Worm (Caenorhabditis elegans) whole organism, L2 larva: ENCODE results near the gene T01D3.3.
A peak's percentile ranks its signal among the peaks of the same experiment; 100 is the strongest.

Experiments used
- C34F6.9 ChIP-seq: fragments of 150-350 bp; optimal IDR thresholded peaks from 2 replicates; lab custom pipeline; 2014; ENCODE audit warnings: missing biosample characterization, missing genetic modification characterization
- Y55F3AM.14 ChIP-seq: fragments of 200-800 bp; sonication (Bioruptor generic); optimal IDR thresholded peaks from 2 replicates; lab custom pipeline; 2018; ENCODE audit warnings: mild to moderate bottlenecking, missing genetic modification characterization, missing compliant biosample characterization
- alr-1 ChIP-seq: fragments of 150-350 bp; optimal IDR thresholded peaks from 2 replicates; lab custom pipeline; 2014; ENCODE audit warnings: missing biosample characterization, missing genetic modification characterization
- aly-2 ChIP-seq: fragments of 150-350 bp; optimal IDR thresholded peaks from 2 replicates; lab custom pipeline; 2014; ENCODE audit warnings: missing biosample characterization, missing genetic modification characterization
- ama-1 ChIP-seq: fragments of 150-350 bp; optimal IDR thresholded peaks from 2 replicates; lab custom pipeline; 2018; ENCODE audit warnings: inconsistent platforms
- ceh-82 ChIP-seq: fragments of 150-350 bp; optimal IDR thresholded peaks from 2 replicates; lab custom pipeline; 2014; ENCODE audit warnings: missing biosample characterization, missing genetic modification characterization
- crh-2 ChIP-seq: sonication (generic microtip); optimal IDR thresholded peaks from 2 replicates; lab custom pipeline; 2017; ENCODE audit warnings: missing biosample characterization, missing genetic modification characterization
- dmd-4 ChIP-seq: sonication (generic microtip); optimal IDR thresholded peaks from 2 replicates; lab custom pipeline; 2017; ENCODE audit warnings: missing biosample characterization, missing genetic modification characterization
- fos-1 ChIP-seq: fragments of 150-350 bp; optimal IDR thresholded peaks from 2 replicates; lab custom pipeline; 2014; ENCODE audit warnings: missing biosample characterization, missing genetic modification characterization
- gmeb-1 ChIP-seq: fragments of 150-350 bp; optimal IDR thresholded peaks from 2 replicates; lab custom pipeline; 2014; ENCODE audit warnings: missing biosample characterization, missing genetic modification characterization
- lin-11 ChIP-seq: fragments of 150-350 bp; sonication (generic microtip); optimal IDR thresholded peaks from 2 replicates; lab custom pipeline; 2014; ENCODE audit warnings: missing biosample characterization, missing genetic modification characterization, inconsistent platforms, mixed read lengths
- lin-13 ChIP-seq: fragments of 150-350 bp; optimal IDR thresholded peaks from 2 replicates; lab custom pipeline; 2014; ENCODE audit warnings: missing biosample characterization, missing genetic modification reagents, missing genetic modification characterization
- lin-39 ChIP-seq: fragments of 150-350 bp; optimal IDR thresholded peaks from 2 replicates; lab custom pipeline; 2014; ENCODE audit warnings: missing biosample characterization, missing genetic modification reagents, missing genetic modification characterization
- mab-5 ChIP-seq: fragments of 150-350 bp; optimal IDR thresholded peaks from 2 replicates; lab custom pipeline; 2014; ENCODE audit warnings: missing biosample characterization, missing genetic modification characterization
- mbf-1 ChIP-seq: sonication (generic microtip); optimal IDR thresholded peaks from 2 replicates; lab custom pipeline; 2017; ENCODE audit warnings: missing biosample characterization, missing genetic modification characterization
- mdl-1 ChIP-seq, 2 experiments: fragments of 150-350 bp in 1 of 2; sonication (generic microtip) in 1 of 2; optimal IDR thresholded peaks; 2 replicates each; lab custom pipeline; 2017; ENCODE audit warnings: missing biosample characterization in 2 of 2, missing genetic modification characterization in 2 of 2
- nhr-10 ChIP-seq: sonication (generic microtip); optimal IDR thresholded peaks from 2 replicates; lab custom pipeline; 2017; ENCODE audit warnings: missing biosample characterization, missing genetic modification characterization
- nhr-11 ChIP-seq: fragments of 150-350 bp; optimal IDR thresholded peaks from 2 replicates; lab custom pipeline; 2014; ENCODE audit warnings: missing biosample characterization, missing genetic modification characterization
- nhr-12 ChIP-seq: fragments of 150-350 bp; optimal IDR thresholded peaks from 2 replicates; lab custom pipeline; 2014; ENCODE audit warnings: missing biosample characterization, missing genetic modification characterization
- nhr-129 ChIP-seq: fragments of 150-350 bp; optimal IDR thresholded peaks from 2 replicates; lab custom pipeline; 2014; ENCODE audit warnings: missing biosample characterization, missing genetic modification characterization
- nhr-21 ChIP-seq: fragments of 150-350 bp; optimal IDR thresholded peaks from 2 replicates; lab custom pipeline; 2014; ENCODE audit warnings: missing biosample characterization, missing genetic modification characterization
- nhr-23 ChIP-seq: fragments of 150-350 bp; optimal IDR thresholded peaks from 2 replicates; lab custom pipeline; 2014; ENCODE audit warnings: missing biosample characterization, missing genetic modification reagents, missing genetic modification characterization
- nhr-237 ChIP-seq: fragments of 150-350 bp; optimal IDR thresholded peaks from 2 replicates; lab custom pipeline; 2014; ENCODE audit warnings: missing biosample characterization, missing genetic modification characterization
- nhr-25 ChIP-seq: fragments of 150-350 bp; sonication (generic microtip); optimal IDR thresholded peaks from 3 replicates; lab custom pipeline; 2014; ENCODE audit warnings: missing biosample characterization, missing genetic modification characterization
- nhr-6 ChIP-seq: fragments of 150-350 bp; optimal IDR thresholded peaks from 2 replicates; lab custom pipeline; 2014; ENCODE audit warnings: missing biosample characterization, missing genetic modification characterization
- nhr-77 ChIP-seq: fragments of 150-350 bp; optimal IDR thresholded peaks from 2 replicates; lab custom pipeline; 2014; ENCODE audit warnings: missing biosample characterization, missing genetic modification characterization
- peb-1 ChIP-seq: fragments of 150-350 bp; optimal IDR thresholded peaks from 2 replicates; lab custom pipeline; 2014; ENCODE audit warnings: missing biosample characterization, missing genetic modification characterization
- sem-4 ChIP-seq: fragments of 150-350 bp; optimal IDR thresholded peaks from 2 replicates; lab custom pipeline; 2014; ENCODE audit warnings: missing biosample characterization, missing genetic modification reagents, missing genetic modification characterization
- skn-1 ChIP-seq: sonication (generic microtip); optimal IDR thresholded peaks from 2 replicates; lab custom pipeline; 2017; ENCODE audit warnings: missing biosample characterization, missing genetic modification characterization
- sma-9 ChIP-seq, 2 experiments: fragments of 150-350 bp in 1 of 2; sonication (generic microtip) in 1 of 2; optimal IDR thresholded peaks; 2 replicates each; lab custom pipeline; 2014 to 2016; ENCODE audit warnings: missing genetic modification characterization in 2 of 2, mild to moderate bottlenecking in 1 of 2, missing biosample characterization in 1 of 2, missing compliant biosample characterization in 1 of 2, missing genetic modification reagents in 1 of 2, moderate library complexity in 1 of 2
- snpc-4 ChIP-seq: fragments of 150-350 bp; optimal IDR thresholded peaks from 2 replicates; lab custom pipeline; 2014; ENCODE audit warnings: missing biosample characterization, missing genetic modification characterization
- unc-39 ChIP-seq: fragments of 150-350 bp; optimal IDR thresholded peaks from 2 replicates; lab custom pipeline; 2014; ENCODE audit warnings: missing biosample characterization, missing genetic modification characterization
- unc-55 ChIP-seq: fragments of 150-350 bp; sonication (generic microtip); optimal IDR thresholded peaks from 3 replicates; lab custom pipeline; 2014; ENCODE audit warnings: missing biosample characterization, missing genetic modification reagents, missing genetic modification characterization
- ztf-11 ChIP-seq: sonication (generic microtip); optimal IDR thresholded peaks from 2 replicates; lab custom pipeline; 2017; ENCODE audit warnings: missing biosample characterization, missing genetic modification characterization
- ztf-4 ChIP-seq: fragments of 150-350 bp; optimal IDR thresholded peaks from 2 replicates; lab custom pipeline; 2014; ENCODE audit warnings: missing biosample characterization, missing genetic modification characterization

The T01D3.3 gene

DNA sequence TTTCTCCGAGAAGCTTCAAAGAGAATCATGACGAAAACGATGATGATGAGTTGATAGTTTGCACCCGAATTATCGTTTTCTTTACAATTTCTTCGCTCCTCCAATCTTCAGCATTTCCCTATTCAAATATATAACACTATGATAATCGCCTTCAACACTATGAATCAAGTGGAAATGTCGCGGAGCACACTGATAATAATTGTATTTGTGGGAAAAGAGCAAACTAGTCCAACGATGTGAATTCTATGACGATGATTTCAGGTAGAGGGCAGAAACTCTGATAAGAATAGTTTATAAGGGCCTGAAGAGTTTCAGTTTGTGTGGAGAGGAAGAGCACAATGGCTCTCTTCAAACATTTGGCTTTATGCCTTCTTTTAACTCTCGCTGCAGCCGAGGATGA, 12.5 kb downstream of the T01D3.3 start, which contains the start of gene T01D3.6:
Gene T01D3.6, plus strand, starts transcription at position 294 of the 400 bp plus-strand sequence.
- no peak for TF ChIP-seq nhr-77 (tag; lab: Kevin White, UChicago)
- TF ChIP-seq lin-11 (tag; lab: Kevin White, UChicago) = no peak
- peak; percentile 56 for TF ChIP-seq sma-9 (GFP tag; optimal IDR thresholded peaks at IDR 0.05; lab: Kevin White, UChicago)
- no peak for TF ChIP-seq sma-9 (tag; optimal IDR thresholded peaks at IDR 0.05; lab: Kevin White, UChicago)
- TF ChIP-seq fos-1 (tag; lab: Kevin White, UChicago) = peak; percentile 88
- no peak for TF ChIP-seq nhr-129
- no peak for TF ChIP-seq nhr-237 (tag; lab: Kevin White, UChicago)
- no peak for TF ChIP-seq nhr-21 (tag; lab: Kevin White, UChicago)
- no peak for TF ChIP-seq aly-2
- TF ChIP-seq gmeb-1 = peak; percentile 34
- no peak for TF ChIP-seq lin-39 (tag; lab: Kevin White, UChicago)

DNA sequence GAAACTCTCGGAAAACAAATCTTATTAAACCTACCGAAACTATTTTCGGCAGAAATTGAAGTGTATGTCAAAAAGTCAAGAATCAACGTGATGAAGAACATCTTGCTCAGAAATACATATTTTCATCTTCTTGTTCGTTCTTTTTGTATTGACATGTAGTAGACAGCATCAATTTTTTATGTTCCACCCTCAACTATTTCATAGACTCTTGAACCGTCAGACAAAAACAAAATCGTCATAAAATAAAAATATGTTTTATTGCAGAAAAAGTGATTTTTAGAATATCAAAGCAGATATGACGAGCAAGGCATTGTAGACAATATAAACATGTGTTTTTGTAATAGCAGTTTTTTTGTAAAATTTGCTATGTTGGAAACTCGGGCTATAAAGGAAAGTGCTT, 20.7 kb downstream of the T01D3.3 start, which contains the start of gene F35E12.2:
Gene F35E12.2, minus strand, starts transcription at position 101 of the 400 bp plus-strand sequence.
- TF ChIP-seq dmd-4 (tag; lab: Kevin White, UChicago) = no peak
- TF ChIP-seq crh-2 (tag; lab: Kevin White, UChicago) = no peak
- no peak for TF ChIP-seq nhr-6 (tag; lab: Kevin White, UChicago)
- TF ChIP-seq unc-39 = no peak
- no peak for TF ChIP-seq ztf-11 (tag; lab: Kevin White, UChicago)
- TF ChIP-seq lin-11 (tag; lab: Kevin White, UChicago) = no peak
- TF ChIP-seq C34F6.9 = no peak
- TF ChIP-seq snpc-4 (tag; lab: Kevin White, UChicago) = no peak
- TF ChIP-seq alr-1 (tag; lab: Kevin White, UChicago) = no peak

DNA sequence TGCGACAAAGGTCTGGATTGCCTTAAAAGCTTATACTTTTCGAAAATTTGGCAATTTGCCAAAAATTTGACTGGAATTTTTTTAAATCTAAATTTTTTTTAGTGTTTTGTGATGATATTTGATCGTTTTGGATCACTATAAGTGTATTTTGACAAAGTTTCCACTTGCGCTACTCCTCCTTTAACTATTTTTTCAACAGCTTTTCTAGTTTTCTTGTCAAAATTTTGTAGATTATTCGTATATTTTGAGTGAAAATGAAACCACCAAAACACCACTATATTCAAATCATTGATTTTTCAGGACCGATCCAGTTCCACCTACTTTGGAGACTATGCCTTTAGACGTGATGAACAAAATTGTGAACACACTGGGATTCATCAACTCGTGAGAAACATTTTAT, 21.5 kb downstream of the T01D3.3 start, which contains the start of gene fbxa-181:
Gene fbxa-181, plus strand, starts transcription at position 301 of the 400 bp plus-strand sequence.
- TF ChIP-seq mbf-1 (tag; lab: Kevin White, UChicago) (no peak), sem-4 (no peak), unc-39 (no peak), alr-1 (tag; lab: Kevin White, UChicago) (no peak), dmd-4 (tag; lab: Kevin White, UChicago) (no peak), C34F6.9 (no peak), lin-11 (tag; lab: Kevin White, UChicago) (no peak), skn-1 (tag; lab: Kevin White, UChicago) (no peak)
- TF ChIP-seq, all 48 proteins: peak for 0

DNA sequence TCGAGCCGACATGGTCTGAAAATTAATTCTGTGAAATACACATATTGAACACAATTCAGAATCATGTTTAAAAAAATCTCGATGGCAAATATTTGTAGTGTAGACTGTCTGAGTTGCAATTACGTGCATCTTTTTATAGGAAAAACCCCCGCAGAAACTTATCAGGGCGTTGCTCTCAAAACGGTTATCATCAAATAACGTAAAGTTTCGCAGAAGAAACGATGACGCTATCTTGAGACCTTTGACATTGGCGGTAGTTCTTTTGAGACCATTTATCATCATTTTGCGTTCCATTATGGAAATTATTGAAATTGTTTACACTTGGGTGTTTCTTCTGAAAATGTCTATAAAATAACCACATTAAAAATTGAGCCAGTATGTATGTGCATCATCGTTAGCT, 26.7 kb downstream of the T01D3.3 start, which contains the start of gene dct-17:
Gene dct-17, minus strand, starts transcription at position 23 of the 400 bp plus-strand sequence.
- TF ChIP-seq skn-1 (tag; lab: Kevin White, UChicago) (peak; percentile 48), fos-1 (tag; lab: Kevin White, UChicago) (peak; percentile 91), C34F6.9 (no peak)

DNA sequence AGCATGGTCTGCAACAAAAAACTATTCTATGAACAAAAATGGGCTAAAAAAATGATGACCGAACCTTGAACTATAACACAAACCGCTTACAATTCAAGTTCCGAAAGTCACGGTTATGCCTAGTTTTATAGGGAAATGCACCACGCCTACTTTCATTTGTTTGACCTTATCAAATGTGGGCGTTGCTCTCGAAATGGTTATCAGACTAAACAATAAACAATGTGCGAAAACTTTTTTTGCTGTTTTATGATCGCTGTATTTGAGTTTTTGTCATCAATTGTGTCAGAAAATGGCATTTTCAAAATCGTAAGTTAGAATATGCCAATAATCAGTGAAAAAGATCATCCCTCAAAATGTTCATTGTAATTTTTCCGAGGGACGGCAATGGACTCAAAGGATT, 32.1 kb downstream of the T01D3.3 start, which contains the start of gene F35E12.6:
Gene F35E12.6, minus strand, starts transcription at position 101 of the 400 bp plus-strand sequence.
- TF ChIP-seq fos-1 (tag; lab: Kevin White, UChicago) = peak; percentile 19
- TF ChIP-seq nhr-237 (tag; lab: Kevin White, UChicago) = no peak
- TF ChIP-seq, all 48 proteins: peak for 1

DNA sequence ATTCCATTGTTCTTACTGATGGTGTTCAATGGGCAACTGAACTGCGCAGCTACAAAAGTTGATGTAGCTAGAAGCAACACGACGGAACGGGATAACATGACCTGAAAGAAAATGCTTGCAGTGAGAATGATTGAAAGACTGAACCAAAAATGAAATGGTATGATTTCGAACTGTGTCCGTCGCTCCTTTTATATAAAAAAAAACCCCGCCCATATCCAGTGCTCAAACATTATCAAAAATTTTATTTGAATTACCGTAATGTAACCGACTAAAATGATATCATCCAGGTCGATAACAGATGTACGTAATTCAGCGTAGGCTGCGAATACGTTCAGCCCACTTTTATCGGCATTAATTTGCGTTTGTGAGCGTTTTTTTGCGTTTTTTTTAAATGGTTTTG, 34.3 kb downstream of the T01D3.3 start, which contains the start of gene irg-5:
Gene irg-5, minus strand, starts transcription at position 101 of the 400 bp plus-strand sequence.
- TF ChIP-seq ama-1 (lab: Kevin White, UChicago) (no peak), nhr-10 (tag; lab: Kevin White, UChicago) (no peak), mab-5 (tag; lab: Kevin White, UChicago) (no peak), ztf-11 (tag; lab: Kevin White, UChicago) (no peak), nhr-12 (tag; lab: Kevin White, UChicago) (no peak), nhr-129 (no peak), sma-9 (GFP tag; optimal IDR thresholded peaks at IDR 0.05; lab: Kevin White, UChicago) (no peak), sma-9 (tag; optimal IDR thresholded peaks at IDR 0.05; lab: Kevin White, UChicago) (no peak), mbf-1 (tag; lab: Kevin White, UChicago) (no peak), ztf-4 (tag; lab: Kevin White, UChicago) (no peak), nhr-21 (tag; lab: Kevin White, UChicago) (no peak), nhr-77 (tag; lab: Kevin White, UChicago) (no peak), mdl-1 (tag; optimal IDR thresholded peaks at IDR 0.05; lab: Kevin White, UChicago) (no peak), lin-13 (GFP tag; lab: Kevin White, UChicago) (no peak)

DNA sequence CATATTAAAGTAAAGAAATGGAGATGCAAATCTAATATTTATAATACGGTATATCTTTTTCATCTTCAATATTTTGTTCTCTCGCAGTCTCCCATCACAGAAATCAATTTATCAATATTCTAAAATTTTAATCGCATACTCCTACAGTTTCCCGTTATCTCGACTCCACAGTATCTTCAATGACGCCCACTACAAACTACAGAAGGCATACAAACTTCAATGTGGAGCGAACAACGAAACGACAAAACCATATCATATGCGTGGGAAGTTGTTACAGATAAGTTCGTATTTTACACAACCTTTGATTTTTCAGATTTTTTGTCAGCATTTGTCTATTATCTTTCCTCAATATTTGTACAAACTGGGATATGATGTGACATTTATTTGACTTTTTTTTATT, 35.8 kb downstream of the T01D3.3 start:
- no peak for TF ChIP-seq ztf-4 (tag; lab: Kevin White, UChicago)
- no peak for TF ChIP-seq ceh-82
- peak; percentile 51 for TF ChIP-seq fos-1 (tag; lab: Kevin White, UChicago)
- TF ChIP-seq nhr-21 (tag; lab: Kevin White, UChicago) = no peak
- TF ChIP-seq peb-1 (tag; lab: Kevin White, UChicago) = no peak
- no peak for TF ChIP-seq mdl-1 (tag; optimal IDR thresholded peaks at IDR 0.05; lab: Kevin White, UChicago)
- TF ChIP-seq sem-4 = no peak
- TF ChIP-seq sma-9 (GFP tag; optimal IDR thresholded peaks at IDR 0.05; lab: Kevin White, UChicago) = peak; percentile 40
- TF ChIP-seq sma-9 (tag; optimal IDR thresholded peaks at IDR 0.05; lab: Kevin White, UChicago) = no peak
- TF ChIP-seq nhr-23 (tag; lab: Kevin White, UChicago) = no peak
- TF ChIP-seq lin-13 (GFP tag; lab: Kevin White, UChicago) = no peak
- no peak for TF ChIP-seq Y55F3AM.14 (GFP tag; lab: Kevin White, UChicago)
- TF ChIP-seq nhr-25 (tag; lab: Kevin White, UChicago) = no peak
- TF ChIP-seq nhr-11 (tag; lab: Kevin White, UChicago) = no peak
- TF ChIP-seq unc-55 (GFP tag; lab: Kevin White, UChicago) = no peak
